Worm (Caenorhabditis elegans): Measurements from ENCODE around the gene swsn-7.

swsn-7 gene

DNA sequence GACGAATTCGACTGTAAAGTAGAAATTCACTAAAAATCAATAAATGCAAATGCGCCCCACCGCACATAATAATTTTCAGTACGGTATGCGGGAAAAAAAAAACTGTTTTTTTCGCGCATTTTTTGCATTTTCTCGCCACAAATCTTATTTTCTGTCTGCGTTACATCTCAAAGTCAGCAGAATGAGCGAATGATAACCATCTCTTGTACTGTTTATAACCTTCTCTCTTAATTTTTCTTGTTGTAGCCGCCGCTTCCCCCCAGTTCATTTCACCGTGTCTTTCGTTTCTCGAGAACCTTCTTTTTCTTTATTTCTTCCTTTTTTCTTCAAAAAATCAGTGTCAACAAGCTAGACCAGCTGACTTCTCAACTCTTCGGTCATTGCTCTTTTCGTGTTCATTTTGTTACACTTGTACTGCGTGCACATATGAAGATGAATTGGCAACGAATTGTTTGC, 12.1 kb downstream of the swsn-7 start (continued):
- TF ChIP-seq aptf-3 (GFP tag; IDR thresholded peaks at IDR 0.05): no peak
- peak; percentile 77 for TF ChIP-seq ztf-26 (tag; optimal IDR thresholded peaks at IDR 0.05)
- peak; percentile 39; the same call in 1 of the 2 replicates for TF ChIP-seq ceh-100 (GFP tag; IDR thresholded peaks at IDR 0.05)
- TF ChIP-seq lag-1 (GFP tag; IDR thresholded peaks at IDR 0.05): 0 out of 2 replicates have a peak, but pooled peaks have one; percentile 15
- TF ChIP-seq B0019.2 (GFP tag; conservative IDR thresholded peaks at IDR 0.05): 0 out of 2 replicates have a peak, but pooled peaks have one; percentile 21
- TF ChIP-seq snpc-3.4 (tag; optimal IDR thresholded peaks at IDR 0.05): peak; percentile 92
- no peak for TF ChIP-seq nhr-179 (tag; optimal IDR thresholded peaks at IDR 0.05)
- TF ChIP-seq nhr-90 (tag; optimal IDR thresholded peaks at IDR 0.05): peak; percentile 22
- no peak for TF ChIP-seq C06A6.2 (GFP tag; conservative IDR thresholded peaks at IDR 0.05)
- TF ChIP-seq ztf-6 (GFP tag; IDR thresholded peaks at IDR 0.05): no peak
- TF ChIP-seq F55B11.4 (tag; optimal IDR thresholded peaks at IDR 0.05; ENCODE audit: borderline replicate concordance, insufficient read depth): no peak
- peak; percentile 47 for TF ChIP-seq K12H6.12 (tag; optimal IDR thresholded peaks at IDR 0.05)
- TF ChIP-seq F52B5.7 (tag; optimal IDR thresholded peaks at IDR 0.05): no peak
- no peak for TF ChIP-seq bed-1 (GFP tag; IDR thresholded peaks at IDR 0.05)
- peak in 1 of 3 experiments; percentile 66 for TF ChIP-seq lin-35 (GFP tag; optimal IDR thresholded peaks at IDR 0.05)
- TF ChIP-seq efl-1 (GFP tag; optimal IDR thresholded peaks at IDR 0.05): peak; percentile 97
- 0 out of 2 replicates have a peak, but pooled peaks have one; percentile 73 for TF ChIP-seq madf-3 (GFP tag; IDR thresholded peaks at IDR 0.05)
- TF ChIP-seq rec-8 (tag; optimal IDR thresholded peaks at IDR 0.05): no peak
- TF ChIP-seq egl-44 (GFP tag; IDR thresholded peaks at IDR 0.05): 0 out of 2 replicates have a peak, but pooled peaks have one; percentile 14
- TF ChIP-seq F49E8.2 (tag; optimal IDR thresholded peaks at IDR 0.05; ENCODE audit: insufficient read depth): peak; percentile 47
- TF ChIP-seq snpc-4 (GFP tag; optimal IDR thresholded peaks at IDR 0.05): peak; percentile 28
- peak in 3 of 4 experiments; percentile 46 to 58 (median 55) for TF ChIP-seq snpc-4 (tag; optimal IDR thresholded peaks at IDR 0.05)
- no peak for TF ChIP-seq sptf-2 (GFP tag; optimal IDR thresholded peaks at IDR 0.05)
- peak; percentile 97 for TF ChIP-seq madf-6 (GFP tag; IDR thresholded peaks at IDR 0.05)
- no peak for TF ChIP-seq nfya-2 (GFP tag; IDR thresholded peaks at IDR 0.05)
- peak; percentile 88 for TF ChIP-seq athp-1 (tag; optimal IDR thresholded peaks at IDR 0.05)

DNA sequence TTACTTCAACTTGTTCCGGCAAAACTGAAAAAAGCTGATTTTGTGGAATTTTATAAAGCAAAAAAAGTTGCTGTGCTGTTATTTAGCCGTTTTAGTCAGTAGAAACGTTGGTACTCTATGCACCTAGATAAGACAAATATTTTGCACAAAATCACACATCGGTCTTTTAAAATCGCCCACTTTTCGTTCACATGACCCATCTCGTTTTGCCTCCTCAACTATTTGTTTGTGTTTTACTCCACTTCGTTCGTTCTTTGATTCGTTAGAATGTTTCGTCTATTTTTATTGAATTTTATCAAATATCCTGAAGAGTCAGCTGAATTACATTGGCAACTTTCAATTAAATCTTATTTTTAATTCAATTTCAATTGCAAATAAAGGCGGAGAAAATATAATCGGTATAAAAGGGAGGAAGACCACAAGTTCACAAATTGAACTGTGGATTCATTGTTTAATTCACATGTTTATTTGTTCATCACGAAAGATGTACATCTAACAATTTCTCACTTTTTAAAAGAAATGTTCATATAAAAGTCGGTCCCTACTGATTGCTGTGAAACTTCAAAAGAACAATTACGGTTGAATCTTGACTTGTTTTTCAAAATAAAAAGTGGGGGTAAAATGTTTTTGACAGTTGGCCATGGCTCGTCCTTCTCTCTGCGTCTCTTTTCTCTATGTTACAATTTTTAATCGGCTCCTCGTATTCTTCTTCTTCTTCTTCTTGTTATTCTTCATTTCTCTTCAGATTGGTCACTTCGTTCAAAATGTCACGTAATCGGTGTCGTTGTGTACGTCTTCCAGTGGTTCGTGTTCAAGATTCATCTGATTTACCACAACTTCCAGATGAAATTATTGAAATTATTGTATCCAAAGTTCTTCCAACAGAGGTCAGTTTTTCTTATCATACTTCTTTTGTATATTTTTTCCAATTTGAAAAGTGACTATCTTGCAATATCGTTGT, 15.2 kb downstream of the swsn-7 start, which contains the start of gene DH11.2:
DH11.2 (plus strand) TSS at position 746 of the 961 bp plus-strand sequence.
- TF ChIP-seq tlf-1 (GFP tag; optimal IDR thresholded peaks at IDR 0.05) (peak; percentile 15), F57A8.1 (GFP tag; optimal IDR thresholded peaks at IDR 0.05) (no peak), ama-1 (optimal IDR thresholded peaks at IDR 0.05) (peak; percentile 84), ama-1 (GFP tag; optimal IDR thresholded peaks at IDR 0.05) (no peak), Y56A3A.18 (GFP tag; IDR thresholded peaks at IDR 0.05) (no peak), tbx-9 (tag; optimal IDR thresholded peaks at IDR 0.05; ENCODE audit: borderline replicate concordance) (no peak), lin-26 (GFP tag; IDR thresholded peaks at IDR 0.05) (no peak), nhr-80 (tag; optimal IDR thresholded peaks at IDR 0.05) (peak; percentile 42), F22D6.2 (tag; optimal IDR thresholded peaks at IDR 0.05) (no peak), nfyb-1 (GFP tag; IDR thresholded peaks at IDR 0.05) (no peak)
